Fruit fly (Drosophila melanogaster): ENCODE results near the gene ttm2.

Gene ttm2

dm6 chr3L:276736-277487 is 2.0 kb downstream of the ttm2 start, which contains the start of gene RhoGEF3:
TSS of gene RhoGEF3 (plus strand) at chr3L:277437.
- TF ChIP-seq Mnt (GFP tag; optimal IDR thresholded peaks at IDR 0.05) (peak; percentile 25), CG7101 (tag; optimal IDR thresholded peaks at IDR 0.05) (no peak)

- TF ChIP-seq Hr96 (GFP tag; optimal IDR thresholded peaks at IDR 0.05) (no peak), CG7045 (GFP tag; optimal IDR thresholded peaks at IDR 0.05) (no peak), CG11617 (GFP tag; optimal IDR thresholded peaks at IDR 0.05) (no peak), ovo (GFP tag; optimal IDR thresholded peaks at IDR 0.05) (no peak), tj (GFP tag; optimal IDR thresholded peaks at IDR 0.05) (no peak), bab1 (GFP tag; optimal IDR thresholded peaks at IDR 0.05) (no peak), kay (GFP tag; ENCODE audit: borderline replicate concordance) (no peak), pad (GFP tag; optimal IDR thresholded peaks at IDR 0.05) (peak; percentile 73)
Observed at dm6 chr3L:282276-282675, 7.3 kb downstream of the ttm2 start.

- TF ChIP-seq CG33017 (tag; optimal IDR thresholded peaks at IDR 0.05) (no peak), Hr96 (GFP tag; optimal IDR thresholded peaks at IDR 0.05) (no peak), kay (GFP tag; ENCODE audit: borderline replicate concordance) (no peak), pad (GFP tag; optimal IDR thresholded peaks at IDR 0.05) (no peak), bab1 (GFP tag; optimal IDR thresholded peaks at IDR 0.05) (no peak), tj (GFP tag; optimal IDR thresholded peaks at IDR 0.05) (no peak), Clk (GFP tag; optimal IDR thresholded peaks at IDR 0.05) (no peak), ovo (GFP tag; optimal IDR thresholded peaks at IDR 0.05) (no peak)
Observed at dm6 chr3L:284253-284652, 9.3 kb downstream of the ttm2 start.

dm6 chr3L:291583-292145 is 16.7 kb downstream of the ttm2 start:
- no peak for TF ChIP-seq Mnt (GFP tag; optimal IDR thresholded peaks at IDR 0.05)
- TF ChIP-seq CG14711 (tag; optimal IDR thresholded peaks at IDR 0.05): no peak
- TF ChIP-seq pad (GFP tag; optimal IDR thresholded peaks at IDR 0.05): peak; percentile 74
- no peak for TF ChIP-seq toe (GFP tag; optimal IDR thresholded peaks at IDR 0.05)
- no peak for TF ChIP-seq Crg-1 (GFP tag; optimal IDR thresholded peaks at IDR 0.05)
- TF ChIP-seq Clk (GFP tag; optimal IDR thresholded peaks at IDR 0.05): no peak
- TF ChIP-seq cnc (optimal IDR thresholded peaks at IDR 0.05): no peak
- no peak for TF ChIP-seq CG1620 (GFP tag; optimal IDR thresholded peaks at IDR 0.05)

dm6 chr3L:292146-292776 is 17.3 kb downstream of the ttm2 start:
- TF ChIP-seq CG1620 (GFP tag; optimal IDR thresholded peaks at IDR 0.05) (peak; percentile 14), pad (GFP tag; optimal IDR thresholded peaks at IDR 0.05) (peak; percentile 44), CG11617 (GFP tag; optimal IDR thresholded peaks at IDR 0.05) (peak; percentile 28), CG7101 (tag; optimal IDR thresholded peaks at IDR 0.05) (peak; percentile 8), bab1 (GFP tag; optimal IDR thresholded peaks at IDR 0.05) (peak; percentile 39), CG14711 (tag; optimal IDR thresholded peaks at IDR 0.05) (no peak), Hr96 (GFP tag; optimal IDR thresholded peaks at IDR 0.05) (no peak), CG12768 (GFP tag; optimal IDR thresholded peaks at IDR 0.05) (peak; percentile 25), Mnt (GFP tag; optimal IDR thresholded peaks at IDR 0.05) (peak; percentile 33), cic (GFP tag; optimal IDR thresholded peaks at IDR 0.05) (peak; percentile 8)

dm6 chr3L:294841-295408 is 20.0 kb downstream of the ttm2 start:
- TF ChIP-seq CG14711 (tag; optimal IDR thresholded peaks at IDR 0.05) (no peak), bab1 (GFP tag; optimal IDR thresholded peaks at IDR 0.05) (no peak), CG11617 (GFP tag; optimal IDR thresholded peaks at IDR 0.05) (no peak), pad (GFP tag; optimal IDR thresholded peaks at IDR 0.05) (no peak), Hr96 (GFP tag; optimal IDR thresholded peaks at IDR 0.05) (no peak), kay (GFP tag; ENCODE audit: borderline replicate concordance) (no peak), CG33017 (tag; optimal IDR thresholded peaks at IDR 0.05) (no peak), toe (GFP tag; optimal IDR thresholded peaks at IDR 0.05) (no peak), CG12768 (GFP tag; optimal IDR thresholded peaks at IDR 0.05) (no peak), tj (GFP tag; optimal IDR thresholded peaks at IDR 0.05) (no peak)

- TF ChIP-seq cic (GFP tag; optimal IDR thresholded peaks at IDR 0.05): no peak
- TF ChIP-seq CG7101 (tag; optimal IDR thresholded peaks at IDR 0.05): no peak
- TF ChIP-seq ovo (GFP tag; optimal IDR thresholded peaks at IDR 0.05): no peak
- TF ChIP-seq tj (GFP tag; optimal IDR thresholded peaks at IDR 0.05): no peak
- TF ChIP-seq CG12768 (GFP tag; optimal IDR thresholded peaks at IDR 0.05): no peak
- TF ChIP-seq kay (GFP tag; ENCODE audit: borderline replicate concordance): peak; percentile 24
- no peak for TF ChIP-seq bab1 (GFP tag; optimal IDR thresholded peaks at IDR 0.05)
Observed at dm6 chr3L:297240-297639, 22.3 kb downstream of the ttm2 start.

Measured in whole organism, adult.